Worm (Caenorhabditis elegans) whole organism, midembryonic: ENCODE results near the gene aexr-3.
A peak's percentile ranks its signal among the peaks of the same experiment; 100 is the strongest.

Experiments
- T22C8.4 ChIP-seq: fragments of 200-800 bp; sonication (Bioruptor generic); IDR thresholded peaks from 2 replicates; pipeline ENCODE4 v1.3.6; 2022; ENCODE audit warnings: missing genetic modification characterization, missing compliant biosample characterization
- cog-1 ChIP-seq: sonication (generic microtip); optimal IDR thresholded peaks from 2 replicates; lab custom pipeline; 2016; ENCODE audit warnings: missing genetic modification characterization, missing compliant biosample characterization
- flt-1 ChIP-seq: fragments of 200-800 bp; sonication (Bioruptor generic); IDR thresholded peaks from 2 replicates; pipeline ENCODE4 v1.3.6; 2022; ENCODE audit warnings: missing genetic modification characterization, missing compliant biosample characterization
- klf-2 ChIP-seq: fragments of 200-800 bp; sonication (Bioruptor generic); conservative IDR thresholded peaks from 2 replicates; pipeline ENCODE4 v1.3.6; 2022; ENCODE audit warnings: missing genetic modification reagents, missing genetic modification characterization, missing compliant biosample characterization
- med-1 ChIP-seq: sonication (generic microtip); optimal IDR thresholded peaks from 2 replicates; lab custom pipeline; 2017; ENCODE audit warnings: missing genetic modification characterization, mild to moderate bottlenecking, missing compliant biosample characterization, antibody characterized with exemption, missing genetic modification reagents; ENCODE audit not compliant: insufficient read depth
- ref-1 ChIP-seq: fragments of 200-800 bp; sonication (Bioruptor generic); conservative IDR thresholded peaks from 2 replicates; pipeline ENCODE4 v1.3.6; 2022; ENCODE audit warnings: missing genetic modification reagents, missing genetic modification characterization, missing compliant biosample characterization
- tab-1 ChIP-seq: fragments of 200-800 bp; sonication (Bioruptor generic); IDR thresholded peaks from 2 replicates; pipeline ENCODE4 v1.3.6; 2022; ENCODE audit warnings: missing genetic modification characterization, missing compliant biosample characterization
- ztf-23 ChIP-seq: fragments of 200-800 bp; sonication (Bioruptor generic); IDR thresholded peaks from 2 replicates; pipeline ENCODE4 v1.3.6; 2022; ENCODE audit warnings: missing genetic modification reagents, missing genetic modification characterization, missing compliant biosample characterization
- ztf-29 ChIP-seq: fragments of 200-800 bp; sonication (Bioruptor generic); IDR thresholded peaks from 2 replicates; pipeline ENCODE4 v1.3.6; 2022; ENCODE audit warnings: missing genetic modification reagents, missing genetic modification characterization, missing compliant biosample characterization

Gene aexr-3

ce11 chrX:8980676-8981075, 19.7 kb upstream of the aexr-3 start, which contains the start of gene nmur-1:
nmur-1 (plus strand) TSS chrX:8980976.
- TF ChIP-seq med-1 (GFP tag; lab: Kevin White, UChicago) (no peak), ref-1 (GFP tag; lab: Robert Waterston, UW) (no peak), tab-1 (no peak), cog-1 (no peak), T22C8.4 (GFP tag; lab: Robert Waterston, UW) (no peak), klf-2 (GFP tag; lab: Robert Waterston, UW) (no peak), ztf-23 (no peak), ztf-29 (GFP tag; lab: Robert Waterston, UW) (no peak), flt-1 (no peak)

DNA sequence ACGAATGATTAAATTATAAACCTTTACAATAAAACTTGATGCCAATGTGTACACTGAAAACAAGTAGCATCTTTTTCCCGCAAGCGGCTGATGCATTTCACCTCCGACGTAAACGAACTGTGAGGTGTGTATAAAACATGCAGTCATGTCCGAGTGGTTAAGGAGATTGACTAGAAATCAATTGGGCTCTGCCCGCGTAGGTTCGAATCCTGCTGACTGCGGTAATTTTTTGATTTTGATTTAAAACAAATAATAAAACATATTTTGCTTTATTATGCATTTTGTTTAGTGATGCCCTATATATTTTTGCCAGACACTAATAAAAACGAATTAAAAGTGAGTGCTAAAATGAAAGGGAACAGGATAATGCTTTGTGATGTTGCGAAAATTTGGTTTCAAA, 10.5 kb upstream of the aexr-3 start:
- TF ChIP-seq med-1 (GFP tag; lab: Kevin White, UChicago) = peak; percentile 20
- TF ChIP-seq flt-1 = peak; percentile 83
- TF ChIP-seq tab-1 = no peak
- TF ChIP-seq ref-1 (GFP tag; lab: Robert Waterston, UW) = no peak
- TF ChIP-seq ztf-23 = peak; percentile 79
- no peak for TF ChIP-seq ztf-29 (GFP tag; lab: Robert Waterston, UW)
- no peak for TF ChIP-seq klf-2 (GFP tag; lab: Robert Waterston, UW)
- TF ChIP-seq T22C8.4 (GFP tag; lab: Robert Waterston, UW) = peak; percentile 82
- TF ChIP-seq cog-1 = peak; percentile 38

- TF ChIP-seq T22C8.4 (GFP tag; lab: Robert Waterston, UW) (no peak), ztf-23 (0 out of 2 replicates have a peak, but pooled peaks have one; percentile 55), flt-1 (no peak), klf-2 (GFP tag; lab: Robert Waterston, UW) (no peak), ref-1 (GFP tag; lab: Robert Waterston, UW) (no peak), ztf-29 (GFP tag; lab: Robert Waterston, UW) (no peak), med-1 (GFP tag; lab: Kevin White, UChicago) (no peak), cog-1 (peak; percentile 21), tab-1 (0 out of 2 replicates have a peak, but pooled peaks have one; percentile 30)
These were observed 8.4 kb upstream of the aexr-3 start for ce11 chrX:8969111-8970048.

DNA sequence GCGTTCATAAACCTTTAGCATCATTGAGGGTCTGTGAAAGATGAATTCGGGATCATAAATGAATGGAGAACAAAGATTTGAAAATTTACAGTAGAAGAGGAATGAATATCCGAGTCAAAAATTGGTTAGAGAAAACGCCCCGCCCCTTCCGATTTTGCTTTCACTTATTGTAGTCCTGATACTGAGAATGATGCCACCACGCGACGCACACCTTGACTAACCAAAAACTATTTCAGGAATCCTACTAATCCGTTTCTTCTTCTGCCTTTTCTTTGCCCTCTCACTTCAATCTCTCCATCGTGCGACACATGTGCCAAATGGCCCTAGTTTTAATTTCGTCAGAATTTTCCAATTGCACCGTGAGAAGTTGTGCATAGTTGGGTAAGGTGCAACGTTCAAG, 2.5 kb upstream of the aexr-3 start:
- TF ChIP-seq ref-1 (GFP tag; lab: Robert Waterston, UW) (no peak), klf-2 (GFP tag; lab: Robert Waterston, UW) (no peak), T22C8.4 (GFP tag; lab: Robert Waterston, UW) (no peak), flt-1 (no peak), cog-1 (no peak), tab-1 (no peak), ztf-29 (GFP tag; lab: Robert Waterston, UW) (no peak), med-1 (GFP tag; lab: Kevin White, UChicago) (no peak), ztf-23 (no peak)

DNA sequence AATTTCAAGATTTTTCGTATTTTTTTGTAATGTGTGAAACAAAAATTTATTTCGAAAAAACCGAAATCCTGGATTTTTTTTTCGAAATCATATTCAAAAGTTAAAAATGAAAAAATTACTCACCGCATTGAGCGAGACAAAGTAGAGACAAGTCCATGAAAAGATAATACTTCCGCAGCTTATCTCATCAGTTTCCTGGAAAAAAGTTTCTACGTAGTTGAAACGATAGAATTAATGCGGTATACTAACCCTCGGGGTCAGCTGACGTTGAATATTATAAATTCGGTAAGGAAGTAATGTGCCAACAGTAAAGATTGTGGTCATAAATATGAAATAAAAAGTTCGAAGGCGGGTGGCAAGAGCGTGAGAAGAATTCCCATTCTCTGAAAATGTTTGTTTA, 3.0 kb downstream of the aexr-3 start:
- TF ChIP-seq cog-1 (no peak), flt-1 (no peak), ztf-23 (no peak), med-1 (GFP tag; lab: Kevin White, UChicago) (no peak), ztf-29 (GFP tag; lab: Robert Waterston, UW) (no peak), T22C8.4 (GFP tag; lab: Robert Waterston, UW) (no peak), ref-1 (GFP tag; lab: Robert Waterston, UW) (no peak), tab-1 (no peak), klf-2 (GFP tag; lab: Robert Waterston, UW) (no peak)

ce11 chrX:8955808-8956207, 5.2 kb downstream of the aexr-3 start:
- TF ChIP-seq T22C8.4 (GFP tag; lab: Robert Waterston, UW) (no peak), flt-1 (no peak), klf-2 (GFP tag; lab: Robert Waterston, UW) (no peak), tab-1 (no peak), ref-1 (GFP tag; lab: Robert Waterston, UW) (no peak), ztf-29 (GFP tag; lab: Robert Waterston, UW) (no peak), cog-1 (no peak), med-1 (GFP tag; lab: Kevin White, UChicago) (no peak), ztf-23 (no peak)

ce11 chrX:8953011-8953410, 8.0 kb downstream of the aexr-3 start:
- no peak for TF ChIP-seq klf-2 (GFP tag; lab: Robert Waterston, UW)
- no peak for TF ChIP-seq med-1 (GFP tag; lab: Kevin White, UChicago)

ce11 chrX:8952007-8952406, 9.0 kb downstream of the aexr-3 start:
- TF ChIP-seq klf-2 (GFP tag; lab: Robert Waterston, UW) (no peak), flt-1 (no peak), ref-1 (GFP tag; lab: Robert Waterston, UW) (no peak), ztf-23 (no peak), tab-1 (no peak), ztf-29 (GFP tag; lab: Robert Waterston, UW) (no peak), cog-1 (no peak), med-1 (GFP tag; lab: Kevin White, UChicago) (no peak), T22C8.4 (GFP tag; lab: Robert Waterston, UW) (no peak)

ce11 chrX:8950507-8951028, 10.4 kb downstream of the aexr-3 start, which contains the start of gene trk-1:
trk-1 (minus strand) TSS chrX:8950978.
- no peak for TF ChIP-seq cog-1
- no peak for TF ChIP-seq ztf-23
- no peak for TF ChIP-seq med-1 (GFP tag; lab: Kevin White, UChicago)
- no peak for TF ChIP-seq klf-2 (GFP tag; lab: Robert Waterston, UW)
- TF ChIP-seq flt-1 = no peak
- no peak for TF ChIP-seq ref-1 (GFP tag; lab: Robert Waterston, UW)
